Fruit fly (Drosophila melanogaster): ENCODE data around the gene CG34447.

DNA sequence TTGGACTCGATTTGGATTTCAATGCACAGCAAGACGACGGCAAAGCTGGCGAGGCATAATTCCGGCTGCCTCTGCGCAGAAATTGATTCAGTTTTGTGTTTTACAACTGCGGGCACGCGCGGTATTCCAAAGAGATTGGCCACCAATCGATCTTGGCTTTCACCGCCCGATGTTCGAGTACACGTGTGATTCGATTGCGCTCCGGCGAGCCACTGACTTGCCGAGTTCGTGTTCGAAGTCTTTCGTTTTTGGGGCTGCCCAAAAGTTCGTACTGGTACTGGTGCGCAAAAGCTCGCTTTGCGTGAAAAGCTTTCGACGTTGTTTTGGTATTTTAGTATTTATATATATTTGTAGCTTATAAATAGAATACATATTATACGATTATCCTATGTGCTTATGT lies 4.7 kb downstream of the CG34447 start, which contains the start of gene CG18641:
- TF ChIP-seq CG8301 (tag; optimal IDR thresholded peaks at IDR 0.05) (no peak), fd96Ca (GFP tag; IDR thresholded peaks at IDR 0.05) (no peak), CG12605 (GFP tag; IDR thresholded peaks at IDR 0.05) (no peak), CG8159 (tag; optimal IDR thresholded peaks at IDR 0.05) (no peak), D1 (tag; optimal IDR thresholded peaks at IDR 0.05) (no peak), CG4496 (GFP tag; IDR thresholded peaks at IDR 0.05) (no peak)
